Worm (Caenorhabditis elegans) whole organism, L1 larva: ENCODE data around the gene Y50D4C.5.

ENCODE experiments used
- ceh-82 ChIP-seq, 3 experiments: fragments of 150-350 bp in 1 of 3; sonication (generic microtip) in 2 of 3; optimal IDR thresholded peaks; 2 replicates each; lab custom pipeline; 2014 to 2017; ENCODE audit warnings: missing biosample characterization in 3 of 3, missing genetic modification characterization in 3 of 3
- ceh-90 ChIP-seq: sonication (generic microtip); optimal IDR thresholded peaks from 2 replicates; lab custom pipeline; 2016; ENCODE audit warnings: missing genetic modification characterization, missing compliant biosample characterization
- snpc-4 ChIP-seq: fragments of 150-350 bp; optimal IDR thresholded peaks from 2 replicates; lab custom pipeline; 2014; ENCODE audit warnings: missing biosample characterization, missing genetic modification characterization

DNA sequence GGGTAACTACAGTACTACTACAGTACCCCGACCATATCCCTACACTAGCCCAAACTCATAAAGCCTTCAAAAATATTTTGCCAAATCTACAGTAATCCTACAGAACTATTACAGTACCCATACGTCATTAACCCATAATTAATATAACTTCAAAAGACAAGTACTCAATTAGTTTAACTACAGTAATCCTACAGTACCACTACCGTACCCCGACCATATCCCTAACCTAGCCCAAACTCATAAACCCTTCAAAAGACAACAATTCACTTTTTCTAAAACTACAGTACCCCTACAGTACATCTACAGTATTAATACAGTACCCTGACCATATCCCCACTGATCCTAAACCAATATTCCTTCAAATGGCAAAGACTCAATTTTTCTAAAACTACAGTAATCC, 10.1 kb upstream of the Y50D4C.5 start:
- no peak for TF ChIP-seq ceh-90 (tag; lab: Kevin White, UChicago)
- TF ChIP-seq snpc-4 = no peak
- no peak for TF ChIP-seq ceh-82 (tag; optimal IDR thresholded peaks at IDR 0.05; lab: Kevin White, UChicago)
